Fruit fly (Drosophila melanogaster): ENCODE measurements around the gene Ca-alpha1T.

The Ca-alpha1T gene

DNA sequence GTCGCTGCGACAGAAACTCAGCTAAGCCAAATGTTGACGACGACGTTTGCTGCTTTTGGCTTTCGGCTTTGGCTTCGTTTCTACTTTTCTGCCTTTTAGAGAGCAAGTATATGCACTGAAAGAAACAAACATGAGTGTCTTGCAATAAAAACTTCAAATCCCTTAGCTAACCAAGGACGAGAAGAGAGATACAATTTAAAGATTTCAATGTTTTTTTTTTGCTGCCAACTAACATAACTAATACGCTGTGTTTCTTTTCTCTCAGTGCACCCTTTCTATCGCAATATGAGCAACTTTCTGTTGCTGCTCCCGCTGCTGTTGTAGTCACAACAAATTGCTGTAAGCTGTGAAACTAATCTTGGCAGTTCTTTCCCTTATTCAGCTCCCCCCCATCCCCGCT is 12.9 kb downstream of the Ca-alpha1T start (continued):
- TF ChIP-seq CG1832 (GFP tag; optimal IDR thresholded peaks at IDR 0.05): no peak
- TF ChIP-seq Tbp (GFP tag; optimal IDR thresholded peaks at IDR 0.05): no peak
- no peak for TF ChIP-seq CG3163 (GFP tag; optimal IDR thresholded peaks at IDR 0.05)
- TF ChIP-seq Aef1 (GFP tag; IDR thresholded peaks at IDR 0.05): peak; percentile 50; the same call in 2 of the 3 replicates
- TF ChIP-seq D19A (tag; optimal IDR thresholded peaks at IDR 0.05): no peak
- TF ChIP-seq CG8944 (GFP tag; optimal IDR thresholded peaks at IDR 0.05): no peak
- no peak for TF ChIP-seq Poxn (GFP tag; IDR thresholded peaks at IDR 0.05)
- no peak for TF ChIP-seq B-H2 (GFP tag; optimal IDR thresholded peaks at IDR 0.05)
- peak; percentile 45 for TF ChIP-seq HHEX (GFP tag; optimal IDR thresholded peaks at IDR 0.05)
- no peak for TF ChIP-seq CG8388 (GFP tag; optimal IDR thresholded peaks at IDR 0.05)
- no peak for TF ChIP-seq ham (GFP tag; IDR thresholded peaks at IDR 0.05)
- TF ChIP-seq run (tag; optimal IDR thresholded peaks at IDR 0.05): no peak
- TF ChIP-seq CG34422 (GFP tag; IDR thresholded peaks at IDR 0.05): 0 out of 3 replicates have a peak, but pooled peaks have one; percentile 23
- TF ChIP-seq CG32772 (GFP tag; IDR thresholded peaks at IDR 0.05): 0 out of 2 replicates have a peak, but pooled peaks have one; percentile 24
- TF ChIP-seq oc (tag; optimal IDR thresholded peaks at IDR 0.05): no peak
- peak; percentile 47; the same call in 2 of the 3 replicates for TF ChIP-seq zfh1 (GFP tag; IDR thresholded peaks at IDR 0.05)
- no peak for TF ChIP-seq eyg (GFP tag; optimal IDR thresholded peaks at IDR 0.05)
- TF ChIP-seq Mad (GFP tag; optimal IDR thresholded peaks at IDR 0.05): no peak
- TF ChIP-seq wor (GFP tag; IDR thresholded peaks at IDR 0.05): no peak
- no peak for TF ChIP-seq BtbVII (GFP tag; optimal IDR thresholded peaks at IDR 0.05)
- TF ChIP-seq cas (GFP tag; IDR thresholded peaks at IDR 0.05): no peak
- no peak for TF ChIP-seq peb (GFP tag; IDR thresholded peaks at IDR 0.05)
- TF ChIP-seq NC2β (GFP tag; optimal IDR thresholded peaks at IDR 0.05): no peak
- no peak for TF ChIP-seq CG16815 (GFP tag; optimal IDR thresholded peaks at IDR 0.05)
- TF ChIP-seq ATbp (GFP tag; optimal IDR thresholded peaks at IDR 0.05): no peak
- TF ChIP-seq shn (GFP tag; optimal IDR thresholded peaks at IDR 0.05): no peak
- no peak for TF ChIP-seq CG8281 (tag; optimal IDR thresholded peaks at IDR 0.05)
- no peak for TF ChIP-seq Fer2 (tag; optimal IDR thresholded peaks at IDR 0.05)
- TF ChIP-seq Sox102F (GFP tag; optimal IDR thresholded peaks at IDR 0.05): peak; percentile 28
- TF ChIP-seq CG32532 (GFP tag; IDR thresholded peaks at IDR 0.05): no peak
- TF ChIP-seq Hmx (GFP tag; optimal IDR thresholded peaks at IDR 0.05): no peak
- no peak for TF ChIP-seq zfh2 (GFP tag; optimal IDR thresholded peaks at IDR 0.05)
- no peak for TF ChIP-seq Asciz (GFP tag; optimal IDR thresholded peaks at IDR 0.05)
- peak; percentile 28 for TF ChIP-seq CG12071 (GFP tag; optimal IDR thresholded peaks at IDR 0.05)
- TF ChIP-seq amos (GFP tag; IDR thresholded peaks at IDR 0.05; ENCODE audit: partially characterized antibody): no peak
- TF ChIP-seq CG14860 (GFP tag; IDR thresholded peaks at IDR 0.05; ENCODE audit: partially characterized antibody): no peak
- TF ChIP-seq prd (optimal IDR thresholded peaks at IDR 0.05): no peak
- peak; percentile 75 for TF ChIP-seq prd (GFP tag; IDR thresholded peaks at IDR 0.05)
- peak; percentile 15 for TF ChIP-seq CG13775 (GFP tag; optimal IDR thresholded peaks at IDR 0.05)
- TF ChIP-seq CG31441 (GFP tag; IDR thresholded peaks at IDR 0.05): 0 out of 2 replicates have a peak, but pooled peaks have one; percentile 30
- TF ChIP-seq dimm (GFP tag; IDR thresholded peaks at IDR 0.05): 0 out of 2 replicates have a peak, but pooled peaks have one; percentile 6
- TF ChIP-seq abd-A (tag; optimal IDR thresholded peaks at IDR 0.05): no peak
- peak; percentile 34 for TF ChIP-seq CG1603 (tag; optimal IDR thresholded peaks at IDR 0.05)
- peak; percentile 49 for TF ChIP-seq bab2 (GFP tag; optimal IDR thresholded peaks at IDR 0.05)
- TF ChIP-seq CG18764 (GFP tag; optimal IDR thresholded peaks at IDR 0.05): peak; percentile 6
- TF ChIP-seq zen2 (GFP tag; IDR thresholded peaks at IDR 0.05; ENCODE audit: partially characterized antibody): no peak
- TF ChIP-seq gsb-n (tag; optimal IDR thresholded peaks at IDR 0.05): no peak
- no peak for TF ChIP-seq pita (GFP tag; optimal IDR thresholded peaks at IDR 0.05)
- TF ChIP-seq en (GFP tag; optimal IDR thresholded peaks at IDR 0.05): no peak
- no peak for TF ChIP-seq trem (tag; optimal IDR thresholded peaks at IDR 0.05)
- no peak for TF ChIP-seq Camta (GFP tag; optimal IDR thresholded peaks at IDR 0.05)
- TF ChIP-seq sens-2 (GFP tag; IDR thresholded peaks at IDR 0.05): peak; percentile 14; the same call in 1 of the 2 replicates

Data from whole organism, embryonic.